Worm (Caenorhabditis elegans): ENCODE data around the gene E02H4.4.

Gene E02H4.4

DNA sequence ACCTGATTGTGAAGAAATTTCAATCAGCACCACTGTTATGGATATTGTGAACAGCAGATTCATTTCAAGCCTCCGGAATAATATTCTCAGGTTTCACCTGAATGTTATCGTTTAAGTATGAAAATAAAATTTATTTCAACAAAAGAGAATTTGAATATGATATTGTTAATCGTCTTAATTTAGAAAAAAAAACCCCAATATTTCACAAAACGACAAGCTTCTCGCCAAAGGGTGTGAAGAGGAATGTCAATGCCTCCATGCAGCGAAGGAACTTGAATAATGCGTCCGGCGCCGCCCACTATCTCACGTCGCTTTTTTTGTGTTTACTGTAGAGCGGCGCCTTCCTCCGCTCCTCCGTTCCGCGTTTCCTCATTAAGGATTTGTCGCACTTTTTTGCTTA, 45.3 kb downstream of the E02H4.4 start, which contains the start of gene C11H1.5:
TSS of gene C11H1.5 (minus strand) at position 101 of the 400 bp plus-strand sequence.
- TF ChIP-seq lsy-2 (tag; optimal IDR thresholded peaks at IDR 0.05) (no peak), lin-13 (tag; optimal IDR thresholded peaks at IDR 0.05) (no peak), mls-2 (tag; optimal IDR thresholded peaks at IDR 0.05) (no peak), pha-4 (tag; optimal IDR thresholded peaks at IDR 0.05) (no peak), bed-3 (GFP tag; optimal IDR thresholded peaks at IDR 0.05) (no peak), elt-1 (tag; optimal IDR thresholded peaks at IDR 0.05; ENCODE audit: borderline replicate concordance, insufficient read depth) (no peak), M03D4.4 (tag; optimal IDR thresholded peaks at IDR 0.05) (no peak), ces-1 (GFP tag; optimal IDR thresholded peaks at IDR 0.05) (no peak), sptf-1 (tag; optimal IDR thresholded peaks at IDR 0.05) (no peak), elt-3 (tag; optimal IDR thresholded peaks at IDR 0.05) (no peak), nhr-28 (tag; optimal IDR thresholded peaks at IDR 0.05) (no peak), nhr-2 (tag; optimal IDR thresholded peaks at IDR 0.05) (no peak), tbx-8 (GFP tag; optimal IDR thresholded peaks at IDR 0.05) (no peak), mab-5 (tag; optimal IDR thresholded peaks at IDR 0.05) (no peak), mep-1 (tag; optimal IDR thresholded peaks at IDR 0.05) (no peak), ceh-39 (tag; optimal IDR thresholded peaks at IDR 0.05) (no peak)

DNA sequence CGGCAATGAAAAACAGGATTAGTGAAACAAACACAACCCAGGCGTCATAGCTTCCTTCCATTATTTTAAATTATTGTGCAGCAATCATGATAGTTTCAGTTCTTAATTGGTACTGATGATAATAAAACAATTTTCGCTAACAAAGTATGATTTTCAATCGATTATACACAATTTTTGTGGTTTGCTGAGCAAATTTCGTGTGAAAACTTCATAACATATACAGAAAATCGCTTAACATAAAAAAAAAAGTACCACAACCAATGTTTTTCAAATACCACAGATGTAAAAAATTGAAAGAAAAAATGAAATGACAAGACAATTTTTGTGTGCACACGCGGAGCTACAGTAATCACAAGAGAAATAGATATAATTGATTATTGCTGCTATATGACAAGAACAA, 49.9 kb downstream of the E02H4.4 start, which contains the start of gene gphr-2:
TSS of gene gphr-2 (minus strand) at position 101 of the 400 bp plus-strand sequence.
- TF ChIP-seq flh-1 (GFP tag; optimal IDR thresholded peaks at IDR 0.05): no peak
- no peak for TF ChIP-seq mab-5 (tag; optimal IDR thresholded peaks at IDR 0.05)

DNA sequence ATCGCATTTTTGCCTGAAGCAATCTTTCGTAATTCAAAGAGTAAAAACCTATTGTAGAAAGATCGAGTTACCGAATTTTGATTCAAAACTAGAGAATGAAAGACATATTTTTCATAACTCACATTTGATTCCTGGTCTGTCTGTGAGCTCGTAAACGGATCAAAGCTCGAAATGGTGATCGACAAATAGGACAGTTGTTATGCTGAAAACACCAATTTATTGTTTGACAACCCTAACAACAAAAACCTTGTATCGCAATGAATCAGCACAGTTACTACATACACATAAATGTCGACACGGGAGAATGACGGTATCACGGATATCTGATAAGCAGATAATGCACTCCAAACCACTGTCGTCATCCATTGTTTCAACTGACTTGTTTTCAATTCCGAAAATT, 51.9 kb downstream of the E02H4.4 start:
- TF ChIP-seq bed-3 (GFP tag; optimal IDR thresholded peaks at IDR 0.05) (no peak), elt-3 (tag; optimal IDR thresholded peaks at IDR 0.05) (no peak), nhr-2 (tag; optimal IDR thresholded peaks at IDR 0.05) (no peak), lin-32 (GFP tag; optimal IDR thresholded peaks at IDR 0.05) (no peak), tbx-8 (GFP tag; optimal IDR thresholded peaks at IDR 0.05) (no peak), drap-1 (GFP tag; optimal IDR thresholded peaks at IDR 0.05) (no peak), unc-39 (tag; optimal IDR thresholded peaks at IDR 0.05) (no peak), nhr-12 (tag; optimal IDR thresholded peaks at IDR 0.05) (no peak), mls-2 (tag; optimal IDR thresholded peaks at IDR 0.05) (no peak), ceh-39 (tag; optimal IDR thresholded peaks at IDR 0.05) (no peak), flh-1 (GFP tag; optimal IDR thresholded peaks at IDR 0.05) (no peak)

DNA sequence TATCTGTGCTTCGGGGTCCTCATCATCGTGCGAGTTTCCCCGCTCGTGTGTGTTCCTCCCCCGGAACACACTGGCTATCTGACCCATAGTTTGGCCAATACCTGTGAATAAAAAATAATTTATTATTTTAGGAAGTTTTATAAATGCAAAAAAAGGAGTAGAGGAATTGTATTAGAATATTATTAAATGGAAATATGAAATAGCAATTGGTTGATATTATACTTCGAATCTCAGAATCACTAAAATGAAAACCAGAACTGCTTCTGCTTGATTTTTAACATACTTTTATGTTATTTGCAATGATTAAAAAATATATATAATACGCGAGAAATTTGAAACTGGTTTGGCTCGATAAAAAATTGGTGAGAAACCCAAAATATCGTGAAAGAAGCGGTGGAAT, 53.8 kb downstream of the E02H4.4 start, which contains the start of gene mgrn-1:
TSS of gene mgrn-1 (minus strand) at position 101 of the 400 bp plus-strand sequence.
- TF ChIP-seq mep-1 (tag; optimal IDR thresholded peaks at IDR 0.05): no peak
- no peak for TF ChIP-seq lsy-2 (tag; optimal IDR thresholded peaks at IDR 0.05)
- no peak for TF ChIP-seq sptf-1 (tag; optimal IDR thresholded peaks at IDR 0.05)
- TF ChIP-seq unc-62 (GFP tag; optimal IDR thresholded peaks at IDR 0.05): no peak
- TF ChIP-seq sem-2 (GFP tag; optimal IDR thresholded peaks at IDR 0.05): no peak
- no peak for TF ChIP-seq cnd-1 (tag; optimal IDR thresholded peaks at IDR 0.05)
- TF ChIP-seq nhr-237 (tag; optimal IDR thresholded peaks at IDR 0.05): no peak
- TF ChIP-seq tbx-8 (GFP tag; optimal IDR thresholded peaks at IDR 0.05): no peak

Data from whole organism, mixed stage, embryonic.